Worm (Caenorhabditis elegans) whole organism, early embryonic: ENCODE results near the gene kcc-1.

Experiments used
- B0310.2 ChIP-seq: sonication (generic microtip); optimal IDR thresholded peaks from 2 replicates; lab custom pipeline; 2016; ENCODE audit warnings: mild to moderate bottlenecking, missing genetic modification characterization, missing compliant biosample characterization
- F13C5.2 ChIP-seq: sonication (generic microtip); optimal IDR thresholded peaks from 2 replicates; lab custom pipeline; 2017; ENCODE audit warnings: mild to moderate bottlenecking, missing genetic modification characterization, inconsistent platforms, missing compliant biosample characterization
- aly-1 ChIP-seq: sonication (generic microtip); optimal IDR thresholded peaks from 2 replicates; lab custom pipeline; 2016; ENCODE audit warnings: missing genetic modification characterization, missing compliant biosample characterization
- ama-1 ChIP-seq: fragments of 150-350 bp; optimal IDR thresholded peaks from 2 replicates; lab custom pipeline; 2014
- ceh-13 ChIP-seq: fragments of 200-800 bp; sonication (Bioruptor generic); optimal IDR thresholded peaks from 2 replicates; lab custom pipeline; 2018; ENCODE audit warnings: mild to moderate bottlenecking, missing genetic modification characterization, missing compliant biosample characterization
- ceh-36 ChIP-seq: sonication (generic microtip); optimal IDR thresholded peaks from 2 replicates; lab custom pipeline; 2016; ENCODE audit warnings: missing genetic modification characterization, inconsistent platforms, missing compliant biosample characterization
- ets-7 ChIP-seq: sonication (generic microtip); optimal IDR thresholded peaks from 2 replicates; lab custom pipeline; 2016; ENCODE audit warnings: missing genotype, missing genetic modification characterization, missing compliant biosample characterization
- flt-1 ChIP-seq: fragments of 200-800 bp; sonication (Bioruptor generic); IDR thresholded peaks from 2 replicates; pipeline ENCODE4 v1.3.6; 2022; ENCODE audit warnings: missing genetic modification characterization, missing compliant biosample characterization
- hmbx-1 ChIP-seq: sonication (generic microtip); optimal IDR thresholded peaks from 2 replicates; lab custom pipeline; 2016; ENCODE audit warnings: mild to moderate bottlenecking, missing genetic modification characterization, missing compliant biosample characterization
- hmg-4 ChIP-seq: fragments of 200-800 bp; sonication (Bioruptor generic); optimal IDR thresholded peaks from 2 replicates; lab custom pipeline; 2018; ENCODE audit warnings: mild to moderate bottlenecking, missing genetic modification characterization, missing compliant biosample characterization
- hnd-1 ChIP-seq: sonication (generic microtip); optimal IDR thresholded peaks from 2 replicates; lab custom pipeline; 2016; ENCODE audit warnings: missing genetic modification characterization, missing compliant biosample characterization
- pes-1 ChIP-seq: fragments of 200-800 bp; sonication (Bioruptor generic); IDR thresholded peaks from 2 replicates; pipeline ENCODE4 v1.3.6; 2022; ENCODE audit warnings: missing genetic modification reagents, missing genetic modification characterization, missing compliant biosample characterization
- scrt-1 ChIP-seq: fragments of 200-800 bp; sonication (Bioruptor generic); IDR thresholded peaks from 2 replicates; pipeline ENCODE4 v1.3.6; 2022; ENCODE audit warnings: missing genetic modification characterization, missing compliant biosample characterization
- sea-1 ChIP-seq: fragments of 200-800 bp; sonication (Bioruptor generic); conservative IDR thresholded peaks from 2 replicates; pipeline ENCODE4 v1.3.6; 2022; ENCODE audit warnings: missing genetic modification characterization, missing compliant biosample characterization
- tbx-11 ChIP-seq: fragments of 200-800 bp; sonication (Bioruptor generic); IDR thresholded peaks from 2 replicates; pipeline ENCODE4 v1.3.6; 2022; ENCODE audit warnings: missing genetic modification characterization, missing compliant biosample characterization
- tbx-37 ChIP-seq: fragments of 200-800 bp; sonication (Bioruptor generic); conservative IDR thresholded peaks from 2 replicates; pipeline ENCODE4 v1.3.6; 2022; ENCODE audit warnings: missing genetic modification reagents, missing genetic modification characterization, missing compliant biosample characterization
- tra-4 ChIP-seq: sonication (generic microtip); optimal IDR thresholded peaks from 2 replicates; lab custom pipeline; 2017; ENCODE audit warnings: missing genetic modification characterization, missing compliant biosample characterization

Gene kcc-1

ce11 chrIV:7205969-7206368 is at the start of gene kcc-1:
Gene kcc-1, plus strand, starts transcription at chrIV:7206269.
- TF ChIP-seq tbx-37 (GFP tag; lab: Robert Waterston, UW) (no peak), ets-7 (tag; lab: Kevin White, UChicago) (no peak), B0310.2 (tag; lab: Kevin White, UChicago) (no peak), pes-1 (GFP tag; lab: Robert Waterston, UW) (no peak), hmg-4 (GFP tag; lab: Kevin White, UChicago) (no peak), aly-1 (no peak), hmbx-1 (tag; lab: Kevin White, UChicago) (no peak), tra-4 (tag; lab: Kevin White, UChicago) (no peak), scrt-1 (GFP tag; lab: Robert Waterston, UW) (no peak), tbx-11 (GFP tag; lab: Robert Waterston, UW) (no peak), ceh-13 (GFP tag; lab: Kevin White, UChicago) (no peak), sea-1 (GFP tag; lab: Robert Waterston, UW) (no peak), flt-1 (GFP tag; lab: Robert Waterston, UW) (no peak)

ce11 chrIV:7156356-7156755 is 49.7 kb upstream of the kcc-1 start, which contains the start of gene maph-9:
Gene maph-9, plus strand, starts transcription at chrIV:7156628.
- TF ChIP-seq pes-1 (GFP tag; lab: Robert Waterston, UW) (no peak), tra-4 (tag; lab: Kevin White, UChicago) (no peak), ceh-13 (GFP tag; lab: Kevin White, UChicago) (no peak), flt-1 (GFP tag; lab: Robert Waterston, UW) (no peak), tbx-37 (GFP tag; lab: Robert Waterston, UW) (no peak), ama-1 (lab: Kevin White, UChicago) (no peak), ceh-36 (no peak)

DNA sequence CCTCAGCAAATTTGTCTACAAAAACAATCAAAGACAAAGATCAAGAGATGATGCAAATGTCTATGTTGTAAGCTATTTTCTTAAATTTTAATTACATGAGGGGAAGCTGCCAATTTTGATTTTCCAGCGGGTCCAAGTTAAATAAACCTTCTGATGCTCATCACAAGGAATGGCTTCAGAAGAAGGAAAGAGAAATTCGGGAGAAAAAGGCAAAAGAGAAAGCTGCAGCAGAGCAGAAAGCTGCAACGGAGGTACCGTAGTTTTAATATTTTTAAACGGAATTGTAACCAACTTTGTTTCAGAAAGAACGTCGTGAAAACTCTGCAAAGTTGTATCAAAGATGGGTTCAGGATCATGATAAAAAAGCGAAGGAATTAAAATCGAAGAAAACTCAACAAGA is 47.9 kb upstream of the kcc-1 start:
- TF ChIP-seq aly-1, result no peak
- TF ChIP-seq sea-1 (GFP tag; lab: Robert Waterston, UW), result no peak
- no peak for TF ChIP-seq ama-1 (lab: Kevin White, UChicago)
- no peak for TF ChIP-seq ceh-13 (GFP tag; lab: Kevin White, UChicago)
- no peak for TF ChIP-seq tbx-11 (GFP tag; lab: Robert Waterston, UW)
- TF ChIP-seq tbx-37 (GFP tag; lab: Robert Waterston, UW), result no peak
- no peak for TF ChIP-seq ceh-36
- TF ChIP-seq B0310.2 (tag; lab: Kevin White, UChicago), result no peak
- TF ChIP-seq hmg-4 (GFP tag; lab: Kevin White, UChicago), result no peak
- no peak for TF ChIP-seq tra-4 (tag; lab: Kevin White, UChicago)
- no peak for TF ChIP-seq hnd-1 (tag; lab: Kevin White, UChicago)

ce11 chrIV:7159586-7159985 is 46.5 kb upstream of the kcc-1 start:
- TF ChIP-seq hmbx-1 (tag; lab: Kevin White, UChicago), result no peak
- no peak for TF ChIP-seq hmg-4 (GFP tag; lab: Kevin White, UChicago)
- no peak for TF ChIP-seq ceh-13 (GFP tag; lab: Kevin White, UChicago)
- TF ChIP-seq tra-4 (tag; lab: Kevin White, UChicago), result no peak
- TF ChIP-seq hnd-1 (tag; lab: Kevin White, UChicago), result no peak
- no peak for TF ChIP-seq tbx-37 (GFP tag; lab: Robert Waterston, UW)
- no peak for TF ChIP-seq B0310.2 (tag; lab: Kevin White, UChicago)
- no peak for TF ChIP-seq flt-1 (GFP tag; lab: Robert Waterston, UW)

- TF ChIP-seq hmg-4 (GFP tag; lab: Kevin White, UChicago) (no peak), F13C5.2 (tag; lab: Kevin White, UChicago) (peak; percentile 3)
These were observed 40.3 kb upstream of the kcc-1 start, which contains the start of gene rpc-1 for ce11 chrIV:7165723-7166122. Gene rpc-1, minus strand, starts transcription at chrIV:7165748.

- no peak for TF ChIP-seq ceh-36
- TF ChIP-seq ama-1 (lab: Kevin White, UChicago), result no peak
- TF ChIP-seq hmbx-1 (tag; lab: Kevin White, UChicago), result no peak
- no peak for TF ChIP-seq sea-1 (GFP tag; lab: Robert Waterston, UW)
- no peak for TF ChIP-seq scrt-1 (GFP tag; lab: Robert Waterston, UW)
- no peak for TF ChIP-seq ceh-13 (GFP tag; lab: Kevin White, UChicago)
- no peak for TF ChIP-seq B0310.2 (tag; lab: Kevin White, UChicago)
- no peak for TF ChIP-seq hnd-1 (tag; lab: Kevin White, UChicago)
- no peak for TF ChIP-seq tra-4 (tag; lab: Kevin White, UChicago)
- TF ChIP-seq pes-1 (GFP tag; lab: Robert Waterston, UW), result no peak
- no peak for TF ChIP-seq flt-1 (GFP tag; lab: Robert Waterston, UW)
- no peak for TF ChIP-seq hmg-4 (GFP tag; lab: Kevin White, UChicago)
- no peak for TF ChIP-seq ets-7 (tag; lab: Kevin White, UChicago)
- TF ChIP-seq tbx-37 (GFP tag; lab: Robert Waterston, UW), result no peak
- TF ChIP-seq tbx-11 (GFP tag; lab: Robert Waterston, UW), result no peak
These were observed 39.5 kb upstream of the kcc-1 start, which contains the start of gene C42D4.18 for ce11 chrIV:7166553-7166952. Gene C42D4.18, plus strand, starts transcription at chrIV:7166783.

ce11 chrIV:7167983-7168760 is 37.9 kb upstream of the kcc-1 start, which contains the start of gene skr-16:
Gene skr-16, plus strand, starts transcription at chrIV:7168710.
- TF ChIP-seq ceh-36, result no peak
- no peak for TF ChIP-seq hmg-4 (GFP tag; lab: Kevin White, UChicago)
- TF ChIP-seq F13C5.2 (tag; lab: Kevin White, UChicago), result no peak
- TF ChIP-seq tra-4 (tag; lab: Kevin White, UChicago), result no peak
- no peak for TF ChIP-seq ets-7 (tag; lab: Kevin White, UChicago)
- no peak for TF ChIP-seq pes-1 (GFP tag; lab: Robert Waterston, UW)
- TF ChIP-seq tbx-37 (GFP tag; lab: Robert Waterston, UW), result no peak
- no peak for TF ChIP-seq sea-1 (GFP tag; lab: Robert Waterston, UW)
- TF ChIP-seq scrt-1 (GFP tag; lab: Robert Waterston, UW), result no peak
- TF ChIP-seq aly-1, result no peak
- no peak for TF ChIP-seq hmbx-1 (tag; lab: Kevin White, UChicago)
- no peak for TF ChIP-seq tbx-11 (GFP tag; lab: Robert Waterston, UW)
- TF ChIP-seq B0310.2 (tag; lab: Kevin White, UChicago), result no peak
- TF ChIP-seq hnd-1 (tag; lab: Kevin White, UChicago), result no peak
- TF ChIP-seq ama-1 (lab: Kevin White, UChicago), result no peak
